Fruit fly (Drosophila melanogaster) whole organism, embryonic: Measurements from ENCODE around the gene CG32857.

ENCODE experiments used
- BtbVII ChIP-seq: fragments of 200-800 bp; sonication (Bioruptor generic); optimal IDR thresholded peaks from 3 replicates; lab custom pipeline; 2017; ENCODE audit warnings: missing biosample characterization, mild to moderate bottlenecking, missing genetic modification characterization
- CG10366 ChIP-seq: fragments of 200-800 bp; sonication (Bioruptor generic); IDR thresholded peaks from 2 replicates; pipeline ENCODE4 v1.3.6; 2022; ENCODE audit warnings: missing biosample characterization, missing genetic modification characterization
- CG12769 ChIP-seq: fragments of 200-800 bp; sonication (Bioruptor generic); optimal IDR thresholded peaks from 2 replicates; lab custom pipeline; 2019; ENCODE audit warnings: missing biosample characterization, mild to moderate bottlenecking, missing genetic modification characterization, moderate library complexity
- CG15601 ChIP-seq: fragments of 200-800 bp; sonication (Bioruptor generic); optimal IDR thresholded peaks from 3 replicates; lab custom pipeline; 2019; ENCODE audit warnings: missing biosample characterization, mild to moderate bottlenecking, missing genetic modification characterization, moderate library complexity
- CG1603 ChIP-seq: fragments of 200-800 bp; sonication (Bioruptor generic); optimal IDR thresholded peaks from 2 replicates; lab custom pipeline; 2019; ENCODE audit warnings: missing biosample characterization, mild to moderate bottlenecking, missing genetic modification characterization, moderate library complexity
- CG17186 ChIP-seq: fragments of 200-800 bp; sonication (Bioruptor generic); optimal IDR thresholded peaks from 3 replicates; lab custom pipeline; 2017; ENCODE audit warnings: missing biosample characterization, missing genetic modification reagents, missing genetic modification characterization
- CG17568 ChIP-seq: fragments of 200-800 bp; sonication (Bioruptor generic); optimal IDR thresholded peaks from 2 replicates; lab custom pipeline; 2018; ENCODE audit warnings: missing biosample characterization, mild to moderate bottlenecking, missing genetic modification characterization, moderate library complexity
- CG18599 ChIP-seq: fragments of 200-800 bp; sonication (Bioruptor generic); optimal IDR thresholded peaks from 3 replicates; lab custom pipeline; 2017; ENCODE audit warnings: missing biosample characterization, missing genetic modification characterization, mild to moderate bottlenecking, moderate library complexity, missing genetic modification reagents
- CG30403 ChIP-seq: fragments of 200-800 bp; sonication (Bioruptor generic); optimal IDR thresholded peaks from 3 replicates; lab custom pipeline; 2016; ENCODE audit warnings: missing biosample characterization, missing genetic modification characterization
- CG3726 ChIP-seq: fragments of 200-800 bp; sonication (Bioruptor generic); IDR thresholded peaks from 3 replicates; pipeline ENCODE4, ENCODE4 v1.3.6; 2022; ENCODE audit warnings: missing biosample characterization, missing genetic modification characterization
- CG42726 ChIP-seq: fragments of 200-800 bp; sonication (Bioruptor generic); IDR thresholded peaks from 2 replicates; pipeline ENCODE4 v1.3.6; 2022; ENCODE audit warnings: missing biosample characterization, missing genetic modification characterization; ENCODE audit not compliant: partially characterized antibody
- CG6683 ChIP-seq: fragments of 200-800 bp; sonication (Bioruptor generic); optimal IDR thresholded peaks from 2 replicates; lab custom pipeline; 2017; ENCODE audit warnings: missing biosample characterization, mild to moderate bottlenecking, missing genetic modification characterization, missing genetic modification reagents
- CG6689 ChIP-seq: fragments of 200-800 bp; sonication (Bioruptor generic); IDR thresholded peaks from 2 replicates; pipeline ENCODE4 v1.3.6; 2022; ENCODE audit warnings: missing biosample characterization, missing genetic modification characterization
- CG8089 ChIP-seq: fragments of 200-800 bp; sonication (Bioruptor generic); optimal IDR thresholded peaks from 3 replicates; lab custom pipeline; 2016; ENCODE audit warnings: missing biosample characterization, missing genetic modification characterization
- CG8281 ChIP-seq: fragments of 200-800 bp; sonication (Bioruptor generic); optimal IDR thresholded peaks from 2 replicates; lab custom pipeline; 2018; ENCODE audit warnings: missing biosample characterization, mild to moderate bottlenecking, missing genetic modification characterization, moderate library complexity
- CoRest ChIP-seq: fragments of 200-800 bp; sonication (Bioruptor generic); optimal IDR thresholded peaks from 3 replicates; lab custom pipeline; 2018; ENCODE audit warnings: missing biosample characterization, mild to moderate bottlenecking, missing genetic modification characterization, moderate library complexity
- Ets65A ChIP-seq: fragments of 200-800 bp; sonication (Bioruptor generic); peaks from one replicate; lab custom pipeline; 2016; ENCODE audit warnings: missing biosample characterization, missing genetic modification characterization
- H15 ChIP-seq: fragments of 200-800 bp; sonication (Bioruptor generic); IDR thresholded peaks from 3 replicates; pipeline ENCODE4 v1.3.6; 2022; ENCODE audit warnings: missing biosample characterization, missing genetic modification characterization
- HLH3B ChIP-seq: fragments of 200-800 bp; sonication (Bioruptor generic); IDR thresholded peaks from 2 replicates; pipeline ENCODE4 v1.3.6; 2022; ENCODE audit warnings: missing biosample characterization, missing genetic modification characterization
- Hr3 ChIP-seq: fragments of 200-800 bp; sonication (Bioruptor generic); optimal IDR thresholded peaks from 3 replicates; lab custom pipeline; 2016; ENCODE audit warnings: missing biosample characterization, missing genetic modification characterization
- Hr51 ChIP-seq, 2 experiments: fragments of 200-800 bp; sonication (Bioruptor generic); optimal IDR thresholded peaks; 2 replicates in 1 of 2; 3 replicates in 1 of 2; lab custom pipeline; 2016 to 2018; ENCODE audit warnings: missing biosample characterization in 2 of 2, missing genetic modification characterization in 2 of 2, mild to moderate bottlenecking in 1 of 2, moderate library complexity in 1 of 2
- MTF-1 ChIP-seq: fragments of 200-800 bp; sonication (Bioruptor generic); optimal IDR thresholded peaks from 2 replicates; lab custom pipeline; 2018; ENCODE audit warnings: missing biosample characterization, mild to moderate bottlenecking, missing genetic modification characterization, borderline replicate concordance
- Max ChIP-seq: fragments of 200-800 bp; sonication (Bioruptor generic); optimal IDR thresholded peaks from 2 replicates; lab custom pipeline; 2016; ENCODE audit warnings: missing biosample characterization, mild to moderate bottlenecking, missing genetic modification characterization
- Side ChIP-seq: fragments of 200-800 bp; sonication (Bioruptor generic); optimal IDR thresholded peaks from 2 replicates; lab custom pipeline; 2016; ENCODE audit warnings: missing biosample characterization, missing genetic modification characterization
- Sox100B ChIP-seq: fragments of 200-800 bp; sonication (Bioruptor generic); optimal IDR thresholded peaks from 3 replicates; lab custom pipeline; 2018; ENCODE audit warnings: missing biosample characterization, mild to moderate bottlenecking, missing genetic modification characterization
- Trl ChIP-seq, 3 experiments: fragments of >200 bp in 2 of 3; fragments of 200-800 bp in 1 of 3; sonication (Bioruptor generic) in 1 of 3; optimal IDR thresholded peaks; 2 replicates in 1 of 3; 3 replicates in 2 of 3; lab custom pipeline; 2016 to 2017; ENCODE audit warnings: missing biosample characterization in 1 of 3, missing genetic modification characterization in 1 of 3
- Xrp1 ChIP-seq: fragments of 200-800 bp; sonication (Bioruptor generic); IDR thresholded peaks from 2 replicates; pipeline ENCODE4 v1.3.6; 2022; ENCODE audit warnings: missing biosample characterization, missing genetic modification characterization
- cato ChIP-seq: fragments of 200-800 bp; sonication (Bioruptor generic); optimal IDR thresholded peaks from 2 replicates; lab custom pipeline; 2016; ENCODE audit warnings: missing biosample characterization, missing genetic modification characterization, borderline replicate concordance
- chm ChIP-seq: fragments of 200-800 bp; sonication (Bioruptor generic); IDR thresholded peaks from 2 replicates; pipeline ENCODE4 v1.3.6; 2022; ENCODE audit warnings: missing biosample characterization, missing genetic modification characterization
- ems ChIP-seq: fragments of 200-800 bp; sonication (Bioruptor generic); optimal IDR thresholded peaks from 3 replicates; lab custom pipeline; 2016; ENCODE audit warnings: missing biosample characterization, missing genetic modification characterization
- esg ChIP-seq: fragments of 200-800 bp; sonication (Bioruptor generic); conservative IDR thresholded peaks from 2 replicates; pipeline ENCODE4 v1.3.6; 2022; ENCODE audit warnings: missing biosample characterization, missing genetic modification characterization
- fd3F ChIP-seq: fragments of 200-800 bp; sonication (Bioruptor generic); optimal IDR thresholded peaks from 2 replicates; lab custom pipeline; 2018; ENCODE audit warnings: missing biosample characterization, mild to moderate bottlenecking, missing genetic modification characterization, moderate library complexity
- lola ChIP-seq, 3 experiments: fragments of >200 bp in 2 of 3; fragments of 200-800 bp in 1 of 3; sonication (Bioruptor generic) in 1 of 3; optimal IDR thresholded peaks; 2 replicates each; lab custom pipeline; 2017 to 2019; ENCODE audit warnings: missing biosample characterization in 3 of 3, missing genetic modification characterization in 3 of 3, mild to moderate bottlenecking in 1 of 3, moderate library complexity in 1 of 3
- lov ChIP-seq, 2 experiments: fragments of 200-800 bp in 1 of 2; fragments of >200 bp in 1 of 2; sonication (Bioruptor generic) in 1 of 2; IDR thresholded peaks in 1 of 2; optimal IDR thresholded peaks in 1 of 2; 2 replicates in 1 of 2; 3 replicates in 1 of 2; pipeline versions ENCODE4 v1.3.6 to Lab custom; 2017 to 2022; ENCODE audit warnings: missing biosample characterization in 1 of 2, missing genetic modification characterization in 1 of 2
- maf-S ChIP-seq: fragments of 200-800 bp; sonication (Bioruptor generic); optimal IDR thresholded peaks from 2 replicates; lab custom pipeline; 2016; ENCODE audit warnings: missing biosample characterization, missing genetic modification characterization
- mam ChIP-seq: fragments of 200-800 bp; sonication (Bioruptor generic); optimal IDR thresholded peaks from 3 replicates; lab custom pipeline; 2016; ENCODE audit warnings: missing biosample characterization, missing genetic modification characterization
- nau ChIP-seq: fragments of 200-800 bp; sonication (Bioruptor generic); optimal IDR thresholded peaks from 3 replicates; lab custom pipeline; 2017; ENCODE audit warnings: missing biosample characterization, mild to moderate bottlenecking, missing genetic modification characterization, missing genetic modification reagents
- nerfin-1 ChIP-seq: fragments of 200-800 bp; sonication (Bioruptor generic); optimal IDR thresholded peaks from 3 replicates; lab custom pipeline; 2019; ENCODE audit warnings: missing biosample characterization, mild to moderate bottlenecking, missing genetic modification characterization, moderate library complexity
- org-1 ChIP-seq: fragments of 200-800 bp; sonication (Bioruptor generic); optimal IDR thresholded peaks from 2 replicates; lab custom pipeline; 2017; ENCODE audit warnings: missing biosample characterization, missing genetic modification characterization
- pros ChIP-seq: fragments of 200-800 bp; sonication (Bioruptor generic); optimal IDR thresholded peaks from 3 replicates; lab custom pipeline; 2019; ENCODE audit warnings: missing biosample characterization, mild to moderate bottlenecking, missing genetic modification characterization, moderate library complexity
- psq ChIP-seq: fragments of 200-800 bp; sonication (Bioruptor generic); optimal IDR thresholded peaks from 2 replicates; lab custom pipeline; 2017; ENCODE audit warnings: missing biosample characterization, missing genetic modification characterization
- run ChIP-seq: fragments of 200-800 bp; sonication (Bioruptor generic); optimal IDR thresholded peaks from 3 replicates; lab custom pipeline; 2018; ENCODE audit warnings: missing biosample characterization, mild to moderate bottlenecking, missing genetic modification characterization
- sc ChIP-seq, 3 experiments: fragments of >200 bp in 2 of 3; fragments of 200-800 bp in 1 of 3; sonication (Bioruptor generic) in 1 of 3; optimal IDR thresholded peaks; 2 replicates in 2 of 3; 3 replicates in 1 of 3; lab custom pipeline; 2017; ENCODE audit warnings: mild to moderate bottlenecking in 1 of 3, missing biosample characterization in 1 of 3, missing genetic modification characterization in 1 of 3, missing genetic modification reagents in 1 of 3
- sens-2 ChIP-seq: fragments of 200-800 bp; sonication (Bioruptor generic); IDR thresholded peaks from 2 replicates; pipeline ENCODE4 v1.3.6; 2022; ENCODE audit warnings: missing biosample characterization, missing genetic modification characterization
- sqz ChIP-seq: fragments of 200-800 bp; sonication (Bioruptor generic); optimal IDR thresholded peaks from 3 replicates; lab custom pipeline; 2018; ENCODE audit warnings: missing biosample characterization, mild to moderate bottlenecking, missing genetic modification characterization
- tup ChIP-seq: fragments of 200-800 bp; sonication (Bioruptor generic); optimal IDR thresholded peaks from 2 replicates; lab custom pipeline; 2016; ENCODE audit warnings: missing biosample characterization, mild to moderate bottlenecking, missing genetic modification characterization, moderate library complexity
- tx ChIP-seq: fragments of 200-800 bp; sonication (Bioruptor generic); optimal IDR thresholded peaks from 2 replicates; lab custom pipeline; 2016; ENCODE audit warnings: missing biosample characterization, missing genetic modification characterization
- zfh2 ChIP-seq: fragments of 200-800 bp; sonication (Bioruptor generic); optimal IDR thresholded peaks from 2 replicates; lab custom pipeline; 2016; ENCODE audit warnings: missing biosample characterization, missing genetic modification characterization

CG32857 gene

dm6 chrX:21631452-21631851 is 14.0 kb upstream of the CG32857 start (continued):
- TF ChIP-seq nerfin-1 (tag; lab: Kevin White, UChicago) = peak; percentile 76
- TF ChIP-seq nau (GFP tag; lab: Kevin White, UChicago) = peak; percentile 54
- TF ChIP-seq mam (GFP tag; lab: Kevin White, UChicago) = peak; percentile 54
- no peak; the same call in 1 of the 2 replicates for TF ChIP-seq Xrp1 (GFP tag; lab: Robert Waterston, UW)
- TF ChIP-seq CG30403 (GFP tag; lab: Kevin White, UChicago) = peak; percentile 73
- TF ChIP-seq fd3F (GFP tag; lab: Kevin White, UChicago) = peak; percentile 20
- no peak for TF ChIP-seq CG42726 (GFP tag; lab: Robert Waterston, UW)
- TF ChIP-seq MTF-1 (GFP tag; lab: Kevin White, UChicago) = peak; percentile 7
- TF ChIP-seq Hr3 (GFP tag; lab: Kevin White, UChicago) = peak; percentile 63
- no peak for TF ChIP-seq run (tag; lab: Kevin White, UChicago)
- peak; percentile 44 for TF ChIP-seq CG12769 (tag; lab: Kevin White, UChicago)
- TF ChIP-seq sens-2 = no peak
- peak; percentile 69 for TF ChIP-seq CG8089
- TF ChIP-seq CG18599 (GFP tag; lab: Kevin White, UChicago) = no peak
- no peak for TF ChIP-seq lov (optimal IDR thresholded peaks at IDR 0.05; lab: Kevin White, UChicago)
- no peak for TF ChIP-seq lov (GFP tag; IDR thresholded peaks at IDR 0.05; lab: Robert Waterston, UW)
- TF ChIP-seq CG8281 (tag; lab: Kevin White, UChicago) = peak; percentile 17
- TF ChIP-seq Side (GFP tag; lab: Kevin White, UChicago) = peak; percentile 49
- TF ChIP-seq CG17186 (GFP tag; lab: Kevin White, UChicago) = peak; percentile 44
- peak; percentile 52 for TF ChIP-seq CG10366 (GFP tag; lab: Robert Waterston, UW)
- peak; percentile 68 for TF ChIP-seq HLH3B (GFP tag; lab: Robert Waterston, UW)
- peak; percentile 79 for TF ChIP-seq CoRest (tag; lab: Kevin White, UChicago)
- no peak for TF ChIP-seq sc (optimal IDR thresholded peaks at IDR 0.05; lab: Kevin White, UChicago)
- TF ChIP-seq sc (GFP tag; optimal IDR thresholded peaks at IDR 0.05; lab: Kevin White, UChicago) = peak; percentile 51
- no peak for TF ChIP-seq CG3726 (GFP tag; lab: Robert Waterston, UW)
- peak; percentile 39 for TF ChIP-seq maf-S
- TF ChIP-seq chm (GFP tag; lab: Robert Waterston, UW) = peak; percentile 42; the same call in 1 of the 2 replicates
- TF ChIP-seq H15 = no peak
- peak; percentile 16 for TF ChIP-seq psq (GFP tag; lab: Kevin White, UChicago)
- peak; percentile 27 to 71 for TF ChIP-seq Hr51 (GFP tag; optimal IDR thresholded peaks at IDR 0.05; lab: Kevin White, UChicago)
- TF ChIP-seq cato = peak; percentile 33
- peak; percentile 70 for TF ChIP-seq Max
- peak; percentile 23 for TF ChIP-seq CG6683
- peak; percentile 95 for TF ChIP-seq Ets65A (GFP tag; lab: Kevin White, UChicago)
- TF ChIP-seq BtbVII (GFP tag; lab: Kevin White, UChicago) = peak; percentile 53
- TF ChIP-seq CG15601 = peak; percentile 69
- peak; percentile 73 for TF ChIP-seq Sox100B (GFP tag; lab: Kevin White, UChicago)
- peak; percentile 68 for TF ChIP-seq ems (GFP tag; lab: Kevin White, UChicago)
- TF ChIP-seq tup = no peak
- TF ChIP-seq sqz = peak; percentile 48
- TF ChIP-seq tx (GFP tag; lab: Kevin White, UChicago) = peak; percentile 48
- peak; percentile 59 for TF ChIP-seq esg (GFP tag; lab: Robert Waterston, UW)
- TF ChIP-seq zfh2 (GFP tag; lab: Kevin White, UChicago) = peak; percentile 29
- TF ChIP-seq CG6689 (GFP tag; lab: Robert Waterston, UW) = peak; percentile 69
- TF ChIP-seq lola (GFP tag; optimal IDR thresholded peaks at IDR 0.05; lab: Kevin White, UChicago) = peak in 1 of 3 experiments; percentile 76
- TF ChIP-seq Trl (optimal IDR thresholded peaks at IDR 0.05; lab: Kevin White, UChicago) = no peak
- TF ChIP-seq Trl (GFP tag; optimal IDR thresholded peaks at IDR 0.05; lab: Kevin White, UChicago) = peak; percentile 70
- TF ChIP-seq pros (GFP tag; lab: Kevin White, UChicago) = peak; percentile 42
- peak; percentile 67 for TF ChIP-seq CG1603 (tag; lab: Kevin White, UChicago)
- peak; percentile 54 for TF ChIP-seq org-1 (GFP tag; lab: Kevin White, UChicago)
- peak; percentile 55 for TF ChIP-seq CG17568 (GFP tag; lab: Kevin White, UChicago)
